Worm (Caenorhabditis elegans): ENCODE measurements around the gene sri-7.

Gene sri-7

DNA sequence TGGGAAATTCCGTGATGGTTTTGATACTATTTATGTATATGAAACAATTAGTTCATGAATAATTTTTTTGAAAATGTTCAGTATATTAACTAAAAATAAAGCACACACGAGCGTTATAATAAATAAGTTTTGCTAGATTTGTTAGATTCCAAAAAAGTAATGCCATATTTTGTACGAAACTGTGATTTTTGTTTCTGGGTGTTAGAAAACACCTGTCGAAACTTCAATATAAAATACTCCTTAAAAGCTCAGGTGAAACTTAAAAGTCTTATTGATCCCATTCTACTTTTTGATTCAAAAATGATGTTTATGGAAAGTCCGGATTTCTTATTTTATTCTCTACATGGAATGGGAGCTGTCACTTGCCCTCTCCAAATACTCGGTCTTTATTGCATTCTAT is 15.8 kb downstream of the sri-7 start, which contains the start of gene srh-265:
TSS of gene srh-265 (plus strand) at position 301 of the 400 bp plus-strand sequence.
- TF ChIP-seq hlh-30 (tag; optimal IDR thresholded peaks at IDR 0.05; ENCODE audit: insufficient read depth) (no peak), dmd-6 (GFP tag; IDR thresholded peaks at IDR 0.05) (no peak), nhr-102 (tag; optimal IDR thresholded peaks at IDR 0.05) (no peak), ztf-11 (tag; optimal IDR thresholded peaks at IDR 0.05) (no peak), saeg-2 (GFP tag; IDR thresholded peaks at IDR 0.05) (no peak), ZK546.5 (tag; optimal IDR thresholded peaks at IDR 0.05) (no peak), hif-1 (tag; optimal IDR thresholded peaks at IDR 0.05) (no peak), nhr-25 (tag; optimal IDR thresholded peaks at IDR 0.05; ENCODE audit: borderline replicate concordance, insufficient read depth) (no peak), nhr-77 (tag; optimal IDR thresholded peaks at IDR 0.05) (no peak), zfp-2 (tag; optimal IDR thresholded peaks at IDR 0.05) (no peak)

DNA sequence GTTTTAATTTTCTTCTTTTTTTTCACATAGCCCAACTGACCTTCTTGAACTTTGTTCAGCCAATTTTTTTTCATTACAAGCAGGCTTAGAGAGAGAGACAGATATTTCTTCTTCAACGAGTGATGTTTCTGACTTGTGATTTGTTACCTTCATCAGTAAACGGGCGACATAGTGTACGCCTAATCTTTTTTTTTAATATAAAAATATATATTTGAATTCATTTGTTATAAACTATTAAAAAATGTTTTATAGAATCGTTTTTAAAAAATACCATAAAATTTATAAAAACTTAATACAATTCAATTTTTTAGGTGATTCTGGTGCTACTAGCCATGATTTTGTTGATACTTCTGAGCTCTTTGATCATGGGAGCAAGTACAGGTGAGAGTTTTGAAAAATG is 17.7 kb downstream of the sri-7 start, which contains the start of gene T06E6.10:
TSS of gene T06E6.10 (plus strand) at position 301 of the 400 bp plus-strand sequence.
- TF ChIP-seq dmd-8 (GFP tag; IDR thresholded peaks at IDR 0.05) (no peak), nhr-10 (tag; optimal IDR thresholded peaks at IDR 0.05) (no peak), nhr-77 (tag; optimal IDR thresholded peaks at IDR 0.05) (no peak), nhr-102 (tag; optimal IDR thresholded peaks at IDR 0.05) (no peak), ama-1 (optimal IDR thresholded peaks at IDR 0.05) (no peak), Y105C5A.15 (GFP tag; IDR thresholded peaks at IDR 0.05) (no peak), attf-4 (tag; optimal IDR thresholded peaks at IDR 0.05) (no peak), fos-1 (tag; optimal IDR thresholded peaks at IDR 0.05) (no peak), Y48G9A.11 (GFP tag; IDR thresholded peaks at IDR 0.05) (no peak), mes-2 (tag; optimal IDR thresholded peaks at IDR 0.05; ENCODE audit: poor library complexity, severe bottlenecking) (no peak), mdl-1 (tag; optimal IDR thresholded peaks at IDR 0.05) (no peak), F37D6.2 (tag; optimal IDR thresholded peaks at IDR 0.05) (no peak), lin-38 (GFP tag; IDR thresholded peaks at IDR 0.05) (no peak), ceh-32 (tag; optimal IDR thresholded peaks at IDR 0.05; ENCODE audit: poor library complexity) (no peak), ces-1 (GFP tag; optimal IDR thresholded peaks at IDR 0.05) (no peak)

DNA sequence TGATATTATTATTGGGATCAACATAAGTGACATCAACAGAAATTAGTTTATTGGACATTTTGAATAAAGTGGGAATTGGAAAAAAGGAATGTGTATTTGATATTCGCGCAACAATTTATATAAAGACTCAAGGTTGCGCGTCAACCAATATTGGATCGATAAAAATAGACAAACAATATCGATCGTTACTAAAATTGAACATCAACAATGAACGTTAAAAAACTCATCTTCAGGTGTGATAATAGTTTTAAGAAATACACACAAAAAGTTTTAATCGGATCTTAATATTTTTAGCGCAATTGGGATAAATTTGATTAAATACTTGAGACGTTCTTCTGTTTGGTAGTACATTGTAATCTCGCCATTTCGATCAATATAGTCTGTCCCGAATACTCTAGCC is 23.5 kb downstream of the sri-7 start, which contains the start of gene fbxa-104:
TSS of gene fbxa-104 (minus strand) at position 83 of the 400 bp plus-strand sequence.
- no peak for TF ChIP-seq daf-12 (tag; optimal IDR thresholded peaks at IDR 0.05)
- no peak for TF ChIP-seq nhr-6 (tag; optimal IDR thresholded peaks at IDR 0.05)
- TF ChIP-seq unc-62 (GFP tag; optimal IDR thresholded peaks at IDR 0.05 in 1 of 2) = peak in 1 of 2 experiments; percentile 96
- TF ChIP-seq unc-62 (tag; optimal IDR thresholded peaks at IDR 0.05) = no peak

DNA sequence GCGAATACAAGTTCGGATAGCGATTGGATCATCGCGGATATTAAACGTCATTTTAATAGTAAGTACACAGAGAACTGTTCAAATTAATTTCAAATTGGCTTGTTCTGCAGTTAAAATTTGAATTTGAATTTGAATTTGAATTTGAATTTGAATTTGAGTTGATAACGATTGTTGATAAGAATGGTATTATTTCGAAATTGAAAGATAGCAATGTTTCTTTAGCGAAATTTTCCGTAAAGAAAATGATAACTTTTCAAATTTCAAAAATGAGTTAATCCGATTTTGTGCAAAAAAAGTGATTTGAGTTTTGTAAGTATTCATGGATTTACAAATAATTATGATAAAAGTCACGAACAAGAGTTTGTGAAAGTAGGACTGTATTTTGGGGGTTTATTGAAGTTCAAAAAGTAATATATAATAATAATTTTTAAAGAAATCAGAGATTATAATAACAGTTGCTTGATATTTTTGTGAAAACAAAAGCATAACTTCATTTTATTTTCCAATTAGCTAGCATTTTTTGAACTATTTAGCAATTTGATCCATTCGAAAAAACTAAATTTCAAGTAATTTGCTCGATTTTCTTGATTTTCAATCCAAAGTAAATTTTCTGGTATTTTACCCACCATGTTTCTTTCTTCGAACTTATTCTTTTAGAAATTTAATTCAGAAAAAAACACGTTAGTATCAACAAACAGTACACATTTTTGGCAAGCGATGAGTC is 25.4 kb downstream of the sri-7 start, which contains the start of gene Y36E3A.2:
TSS of gene Y36E3A.2 (plus strand) at position 674 of the 724 bp plus-strand sequence.
- TF ChIP-seq pqm-1 (tag; optimal IDR thresholded peaks at IDR 0.05) (peak; percentile 65), F26F4.8 (GFP tag; conservative IDR thresholded peaks at IDR 0.05) (no peak), zip-11 (GFP tag; IDR thresholded peaks at IDR 0.05) (no peak), nhr-48 (tag; optimal IDR thresholded peaks at IDR 0.05) (no peak), nhr-28 (tag; optimal IDR thresholded peaks at IDR 0.05) (peak; percentile 6), daf-16 (GFP tag; optimal IDR thresholded peaks at IDR 0.05) (no peak), daf-16 (tag; optimal IDR thresholded peaks at IDR 0.05) (peak; percentile 30), sdz-12 (GFP tag; optimal IDR thresholded peaks at IDR 0.05) (no peak), madf-9 (GFP tag; conservative IDR thresholded peaks at IDR 0.05) (no peak), cey-2 (tag; optimal IDR thresholded peaks at IDR 0.05; ENCODE audit: borderline replicate concordance, insufficient read depth) (no peak), vab-7 (GFP tag; IDR thresholded peaks at IDR 0.05) (no peak), dve-1 (tag; optimal IDR thresholded peaks at IDR 0.05; ENCODE audit: insufficient read depth) (peak; percentile 32), set-16 (GFP tag; IDR thresholded peaks at IDR 0.05) (no peak)
